Worm (Caenorhabditis elegans): ENCODE results near the gene F58G1.3.

DNA sequence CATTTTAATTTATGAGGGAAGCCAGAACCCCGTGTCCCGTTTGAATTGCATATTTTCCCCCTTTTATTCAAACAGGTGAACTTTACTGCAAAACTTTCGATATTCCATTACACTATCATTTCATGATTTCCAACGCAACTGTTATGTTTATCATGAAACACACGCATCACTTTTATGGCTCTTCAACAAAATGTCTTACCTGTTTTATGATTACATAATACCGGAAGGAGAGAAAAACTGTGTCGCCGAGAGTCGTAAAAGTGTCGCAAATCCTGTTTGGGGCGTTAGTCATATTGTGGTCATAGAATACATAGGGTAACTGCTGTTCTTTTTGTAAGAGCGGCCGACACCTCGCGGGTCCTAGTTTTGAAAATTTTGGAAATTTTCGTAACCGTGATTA, 35.7 kb downstream of the F58G1.3 start:
- no peak for TF ChIP-seq rnt-1 (tag; optimal IDR thresholded peaks at IDR 0.05)
- TF ChIP-seq elt-2 (tag; optimal IDR thresholded peaks at IDR 0.05), result no peak
- no peak for TF ChIP-seq ahr-1 (tag; optimal IDR thresholded peaks at IDR 0.05)
- TF ChIP-seq ama-1 (optimal IDR thresholded peaks at IDR 0.05), result no peak
- no peak for TF ChIP-seq pros-1 (tag; optimal IDR thresholded peaks at IDR 0.05)
- no peak for TF ChIP-seq lin-11 (tag; optimal IDR thresholded peaks at IDR 0.05)
- no peak for TF ChIP-seq hlh-13 (GFP tag; optimal IDR thresholded peaks at IDR 0.05)

Measured in whole organism, late embryonic.